Worm (Caenorhabditis elegans) whole organism, dauer: Measurements from ENCODE around the gene tsp-6.

ENCODE experiments used
- unc-62 ChIP-seq: sonication (generic microtip); optimal IDR thresholded peaks from 2 replicates; lab custom pipeline; 2017; ENCODE audit warnings: missing biosample characterization, missing genetic modification reagents, missing genetic modification characterization

tsp-6 gene

DNA sequence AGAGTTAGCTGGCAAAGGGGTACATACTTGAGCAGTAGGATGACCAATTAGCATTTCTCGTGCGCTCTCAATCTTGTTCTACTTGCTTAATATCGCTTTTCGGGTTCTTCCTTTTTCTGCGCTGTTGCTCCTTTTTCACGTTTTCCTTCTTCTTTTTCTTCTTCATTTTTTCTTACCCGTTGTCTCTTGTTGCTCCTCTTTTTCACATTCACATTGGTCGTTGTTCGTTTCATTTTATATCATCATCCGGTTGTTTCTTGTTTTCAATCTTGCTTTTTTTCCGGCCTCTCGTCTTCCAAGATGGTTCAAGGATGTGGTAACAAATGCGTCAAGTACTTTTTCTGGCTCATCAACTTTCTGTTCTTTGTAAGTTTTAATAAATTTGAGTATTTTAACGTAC is at the start of gene tsp-6:
Gene tsp-6, plus strand, starts transcription at position 301 of the 400 bp plus-strand sequence.
- no peak for TF ChIP-seq unc-62 (GFP tag; lab: Kevin White, UChicago)

DNA sequence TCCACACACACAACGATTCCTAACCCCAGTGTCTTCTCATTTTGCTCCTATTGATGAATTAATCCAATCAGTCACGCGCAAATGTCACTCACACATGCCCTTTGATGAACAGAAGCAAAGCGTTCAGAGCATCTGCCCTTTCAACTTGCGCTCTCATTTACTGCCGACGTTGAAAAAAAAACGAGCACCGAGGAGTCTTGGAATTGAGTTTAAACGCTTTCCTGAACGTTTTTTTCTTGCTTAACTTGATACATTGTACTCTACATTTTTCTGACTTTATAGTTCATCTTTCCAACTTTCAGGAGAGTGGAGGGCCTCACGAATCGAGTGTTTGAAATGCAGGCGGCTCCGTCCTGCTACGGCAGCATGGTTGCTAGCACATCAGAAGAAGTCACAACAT is 48.5 kb upstream of the tsp-6 start, which contains the start of gene cgef-1:
Gene cgef-1, plus strand, starts transcription at position 301 of the 400 bp plus-strand sequence.
- TF ChIP-seq unc-62 (GFP tag; lab: Kevin White, UChicago), result no peak

DNA sequence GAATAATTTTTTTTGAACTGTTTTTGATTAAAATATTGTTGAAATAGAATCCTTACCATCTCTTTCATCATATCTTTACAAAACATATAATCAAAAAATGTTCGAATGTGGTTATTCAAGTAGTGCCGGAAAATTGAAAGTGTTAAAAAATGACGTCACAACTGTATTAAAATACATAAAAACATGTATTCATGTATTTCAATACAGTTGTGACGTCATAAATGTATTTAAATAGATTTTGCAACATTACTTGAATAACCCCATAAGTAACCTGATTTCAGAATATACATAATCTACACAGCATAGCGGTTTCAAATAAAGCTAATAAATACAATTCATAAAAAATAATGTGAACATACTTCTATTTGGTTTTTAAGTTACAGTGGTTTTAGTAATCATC is 43.3 kb upstream of the tsp-6 start:
- TF ChIP-seq unc-62 (GFP tag; lab: Kevin White, UChicago), result no peak

- no peak for TF ChIP-seq unc-62 (GFP tag; lab: Kevin White, UChicago)
Measured at ce11 chrX:2777973-2778372, 42.3 kb upstream of the tsp-6 start.

ce11 chrX:2793527-2793926 is 26.7 kb upstream of the tsp-6 start:
- TF ChIP-seq unc-62 (GFP tag; lab: Kevin White, UChicago), result no peak

DNA sequence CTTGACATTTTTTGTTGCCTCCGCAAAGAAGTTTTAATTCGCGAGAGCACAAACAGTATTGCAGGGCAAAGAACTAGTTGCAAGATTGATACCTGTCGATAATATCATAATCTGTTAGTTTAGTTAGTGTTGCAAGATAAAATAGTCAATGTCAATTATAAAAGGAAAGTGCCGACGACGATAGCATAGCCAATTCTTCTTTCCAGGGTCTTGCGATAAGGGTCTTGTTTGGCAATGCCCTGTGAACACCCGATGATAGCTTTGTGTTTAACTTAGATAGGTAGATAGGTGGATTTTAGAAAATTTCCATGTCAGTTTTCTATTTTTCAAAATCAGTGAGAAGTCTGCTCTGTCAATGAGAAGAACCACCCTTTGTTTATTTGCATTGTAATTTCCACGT is 25.9 kb upstream of the tsp-6 start:
- TF ChIP-seq unc-62 (GFP tag; lab: Kevin White, UChicago), result no peak

DNA sequence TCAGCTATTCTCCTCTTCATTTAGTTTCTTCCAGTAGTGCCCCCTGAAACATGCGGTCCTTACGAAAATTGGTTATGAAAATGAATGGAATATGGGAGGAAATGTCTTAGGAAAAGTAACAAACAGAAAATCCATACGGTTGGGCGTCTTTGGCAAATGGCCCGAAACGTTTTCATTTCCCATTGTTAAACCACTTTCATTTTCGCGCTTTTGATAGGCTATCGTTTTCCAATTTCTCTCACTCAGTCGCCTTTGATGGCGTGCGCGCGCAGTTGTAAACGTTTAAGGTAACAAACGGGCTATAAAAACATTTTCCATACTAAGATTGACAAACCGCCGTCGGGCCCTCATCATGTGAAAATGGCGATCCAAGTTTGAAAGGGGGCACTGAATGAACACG is 25.2 kb upstream of the tsp-6 start:
- TF ChIP-seq unc-62 (GFP tag; lab: Kevin White, UChicago), result no peak

ce11 chrX:2802562-2803165 is 17.6 kb upstream of the tsp-6 start, which contains the start of gene C14A11.2:
Gene C14A11.2 (plus strand): TSS chrX:2803112.
- no peak for TF ChIP-seq unc-62 (GFP tag; lab: Kevin White, UChicago)

- TF ChIP-seq unc-62 (GFP tag; lab: Kevin White, UChicago), result no peak
Measured at ce11 chrX:2807390-2807789, 12.9 kb upstream of the tsp-6 start, which contains the start of gene C14A11.5. Gene C14A11.5 (minus strand): TSS chrX:2807528.

- TF ChIP-seq unc-62 (GFP tag; lab: Kevin White, UChicago), result no peak
Measured at ce11 chrX:2809611-2810010, 10.6 kb upstream of the tsp-6 start, which contains the start of gene C14A11.9. Gene C14A11.9 (minus strand): TSS chrX:2809637.

- no peak for TF ChIP-seq unc-62 (GFP tag; lab: Kevin White, UChicago)
Measured at ce11 chrX:2814097-2814720, 6.0 kb upstream of the tsp-6 start, which contains the start of gene C14A11.6. Gene C14A11.6 (minus strand): TSS chrX:2814147.

DNA sequence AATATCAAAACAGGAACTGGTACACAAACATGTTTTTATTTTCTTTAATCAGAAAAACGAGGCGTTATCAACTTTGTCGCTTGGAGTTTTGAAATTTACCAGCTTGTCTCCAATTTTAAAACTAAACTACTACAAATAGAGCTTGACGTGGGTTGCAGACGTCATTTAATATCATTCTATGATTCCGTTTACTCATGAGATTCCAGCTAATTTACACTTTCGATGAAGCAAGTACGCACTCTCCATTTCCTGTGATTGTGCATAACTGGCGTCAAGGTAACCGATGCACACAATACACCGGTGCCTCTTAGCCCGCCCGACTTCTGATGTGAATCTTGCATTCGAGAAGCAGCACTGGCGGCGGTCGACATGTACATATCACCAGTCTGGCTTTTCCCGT is 1.3 kb upstream of the tsp-6 start:
- no peak for TF ChIP-seq unc-62 (GFP tag; lab: Kevin White, UChicago)

ce11 chrX:2819747-2820146 is 501 bp upstream of the tsp-6 start:
- TF ChIP-seq unc-62 (GFP tag; lab: Kevin White, UChicago), result no peak

ce11 chrX:2826337-2826736 is 6.1 kb downstream of the tsp-6 start:
- no peak for TF ChIP-seq unc-62 (GFP tag; lab: Kevin White, UChicago)

DNA sequence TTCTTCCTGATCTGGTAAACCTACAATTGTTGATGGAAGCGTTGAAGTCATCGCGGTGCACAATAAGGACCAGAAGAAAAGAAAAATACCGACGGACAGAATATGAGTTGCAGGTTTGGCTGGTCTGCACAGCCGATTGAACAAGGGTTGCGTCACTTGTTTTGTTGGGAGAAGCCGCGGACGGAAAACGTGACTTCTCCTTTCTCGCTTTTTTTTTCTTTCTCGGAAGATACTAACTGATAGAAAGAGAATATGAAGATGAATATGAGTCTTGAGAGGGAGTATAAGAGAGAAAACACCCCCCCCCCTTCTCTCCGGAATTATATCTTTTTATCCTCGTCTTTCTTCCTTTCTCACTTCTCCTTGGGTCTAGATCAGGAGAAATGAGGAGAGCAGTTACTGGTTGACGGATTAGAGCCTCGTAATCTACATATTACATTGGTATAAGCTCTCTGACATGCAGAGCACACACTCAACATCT is 7.5 kb downstream of the tsp-6 start, which contains the start of gene ssr-2:
Gene ssr-2, minus strand, starts transcription at position 51 of the 481 bp plus-strand sequence.
- no peak for TF ChIP-seq unc-62 (GFP tag; lab: Kevin White, UChicago)

- no peak for TF ChIP-seq unc-62 (GFP tag; lab: Kevin White, UChicago)
Measured at ce11 chrX:2836770-2837169, 16.5 kb downstream of the tsp-6 start.

DNA sequence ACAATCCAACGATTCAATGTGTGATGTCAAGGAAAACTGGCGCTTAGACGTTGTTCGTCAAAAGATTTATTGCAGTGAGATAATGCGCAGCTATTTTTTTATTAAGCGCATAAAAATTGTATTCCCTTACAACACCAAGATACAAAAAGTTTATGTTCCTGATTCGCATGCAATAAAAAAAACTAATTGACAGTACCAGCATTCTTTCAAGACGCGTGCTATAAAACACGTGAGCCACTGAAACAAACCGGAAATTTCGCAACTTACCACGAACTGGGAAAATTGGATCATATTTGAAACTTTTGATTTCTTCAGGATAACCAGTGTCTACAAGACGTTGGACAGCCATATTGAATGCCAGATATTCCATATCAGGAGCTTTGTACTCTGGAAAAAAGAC is 17.2 kb downstream of the tsp-6 start:
- TF ChIP-seq unc-62 (GFP tag; lab: Kevin White, UChicago), result no peak
